Fruit fly (Drosophila melanogaster) whole organism, wandering third instar larva: Measurements from ENCODE around the gene Or2a.

ENCODE experiments used
- Dif ChIP-seq: fragments of 200-275, 200-300 bp; sonication (Bioruptor generic); optimal IDR thresholded peaks from 2 replicates; lab custom pipeline; 2018; ENCODE audit warnings: missing biosample characterization, missing genetic modification characterization; ENCODE audit not compliant: partially characterized antibody
- GATAd ChIP-seq: sonication (Bioruptor generic); optimal IDR thresholded peaks from 2 replicates; lab custom pipeline; 2016; ENCODE audit warnings: missing biosample characterization, missing genetic modification characterization
- Hr78 ChIP-seq: fragments of >200 bp; optimal IDR thresholded peaks from 2 replicates; lab custom pipeline; 2017; ENCODE audit warnings: missing biosample characterization, missing genetic modification characterization
- Jra ChIP-seq: sonication (Bioruptor generic); optimal IDR thresholded peaks from 2 replicates; lab custom pipeline; 2016; ENCODE audit warnings: missing biosample characterization, missing genetic modification characterization
- OdsH ChIP-seq: fragments of 200-800 bp; sonication (Bioruptor generic); optimal IDR thresholded peaks from 2 replicates; lab custom pipeline; 2016; ENCODE audit warnings: missing biosample characterization, mild to moderate bottlenecking, missing genetic modification characterization
- Sp1 ChIP-seq: fragments of 200-800 bp; sonication (Bioruptor generic); optimal IDR thresholded peaks from 3 replicates; lab custom pipeline; 2019; ENCODE audit warnings: missing biosample characterization, mild to moderate bottlenecking, missing genetic modification characterization, moderate library complexity
- br ChIP-seq: fragments of 200-800 bp; sonication (Bioruptor generic); optimal IDR thresholded peaks from 2 replicates; lab custom pipeline; 2016; ENCODE audit warnings: missing biosample characterization, missing genetic modification characterization
- brk ChIP-seq: fragments of 200-800 bp; sonication (Bioruptor generic); optimal IDR thresholded peaks from 2 replicates; lab custom pipeline; 2016; ENCODE audit warnings: missing biosample characterization, mild to moderate bottlenecking, missing genetic modification characterization
- dmrt93B ChIP-seq: fragments of 200-800 bp; sonication (Bioruptor generic); optimal IDR thresholded peaks from 2 replicates; lab custom pipeline; 2018; ENCODE audit warnings: missing biosample characterization, mild to moderate bottlenecking, missing genetic modification characterization
- foxo ChIP-seq, 2 experiments: fragments of 200-800 bp; sonication (Bioruptor generic); optimal IDR thresholded peaks; 2 replicates in 1 of 2; 3 replicates in 1 of 2; lab custom pipeline; 2016 to 2017; ENCODE audit warnings: missing biosample characterization in 2 of 2, missing genetic modification characterization in 2 of 2
- fru ChIP-seq: fragments of 200-800 bp; sonication (Bioruptor generic); optimal IDR thresholded peaks from 3 replicates; lab custom pipeline; 2016; ENCODE audit warnings: missing biosample characterization, mild to moderate bottlenecking, missing genetic modification characterization
- h ChIP-seq: fragments of 200-800 bp; sonication (Bioruptor generic); optimal IDR thresholded peaks from 3 replicates; lab custom pipeline; 2016; ENCODE audit warnings: missing biosample characterization, mild to moderate bottlenecking, missing genetic modification characterization
- psq ChIP-seq: fragments of 200-800 bp; sonication (Bioruptor generic); optimal IDR thresholded peaks from 3 replicates; lab custom pipeline; 2017; ENCODE audit warnings: missing biosample characterization, mild to moderate bottlenecking, missing genetic modification characterization, moderate library complexity
- tai ChIP-seq: sonication (Bioruptor generic); optimal IDR thresholded peaks from 2 replicates; lab custom pipeline; 2016; ENCODE audit warnings: missing biosample characterization, missing genetic modification characterization

DNA sequence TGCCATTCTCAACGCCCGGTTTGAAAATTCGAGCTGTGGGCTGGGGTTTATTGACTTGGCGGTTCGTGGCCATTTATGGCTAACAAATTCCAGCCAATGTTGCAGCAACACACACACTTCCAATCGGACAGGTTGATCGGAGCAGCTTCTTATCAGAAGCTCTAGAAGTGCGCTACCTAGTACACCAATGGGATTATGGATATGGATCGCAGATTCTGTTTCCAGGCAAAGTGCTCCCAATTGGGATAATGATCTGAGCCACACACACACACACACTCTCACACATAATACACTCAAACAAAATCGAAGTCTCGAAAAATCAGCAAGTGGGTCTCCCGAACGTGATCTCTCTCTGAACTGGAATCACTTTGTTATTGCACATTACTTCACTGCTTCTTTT is 24.4 kb upstream of the Or2a start:
- no peak for TF ChIP-seq OdsH (GFP tag; lab: Kevin White, UChicago)
- no peak for TF ChIP-seq Dif (GFP tag; lab: Kevin White, UChicago)
- TF ChIP-seq h (GFP tag; lab: Kevin White, UChicago): no peak
- no peak for TF ChIP-seq dmrt93B (GFP tag; lab: Kevin White, UChicago)
- TF ChIP-seq br (GFP tag; lab: Kevin White, UChicago): no peak
- TF ChIP-seq psq: no peak
- TF ChIP-seq Jra (GFP tag; lab: Kevin White, UChicago): no peak
- TF ChIP-seq Sp1 (GFP tag; lab: Kevin White, UChicago): no peak
- TF ChIP-seq Hr78 (GFP tag; lab: Kevin White, UChicago): no peak
- no peak for TF ChIP-seq tai (GFP tag; lab: Kevin White, UChicago)
- TF ChIP-seq fru (GFP tag; lab: Kevin White, UChicago): no peak
- TF ChIP-seq foxo (GFP tag; optimal IDR thresholded peaks at IDR 0.05; lab: Kevin White, UChicago): no peak
- no peak for TF ChIP-seq brk (GFP tag; lab: Kevin White, UChicago)
- no peak for TF ChIP-seq GATAd
